Fruit fly (Drosophila melanogaster) S2 (cell line): Measurements from ENCODE around the gene CG10657.

Experiments
- CG8478 ChIP-seq: fragments of >200 bp; optimal IDR thresholded peaks from 2 replicates; lab custom pipeline; 2018
- CTCF ChIP-seq, 2 experiments: fragments of >200 bp; optimal IDR thresholded peaks; 2 replicates each; lab custom pipeline; 2018

dm6 chr3L:12465229-12465628 is 31.8 kb downstream of the CG10657 start:
- TF ChIP-seq CTCF (optimal IDR thresholded peaks at IDR 0.05; lab: Kevin White, UChicago) = no peak
- TF ChIP-seq CG8478 = no peak
